Worm (Caenorhabditis elegans): ENCODE measurements around the gene dnj-16.

Gene dnj-16

ce11 chrIII:4195306-4196008 is 4.5 kb downstream of the dnj-16 start (continued):
- TF ChIP-seq atf-7 (tag; optimal IDR thresholded peaks at IDR 0.05) (peak; percentile 84), dox-1 (GFP tag; IDR thresholded peaks at IDR 0.05) (peak; percentile 46), unc-62 (GFP tag; optimal IDR thresholded peaks at IDR 0.05) (no peak), mxl-1 (tag; optimal IDR thresholded peaks at IDR 0.05) (peak; percentile 11), ceh-58 (GFP tag; IDR thresholded peaks at IDR 0.05) (no peak), T07F8.4 (tag; optimal IDR thresholded peaks at IDR 0.05) (no peak), Y53F4B.3 (GFP tag; IDR thresholded peaks at IDR 0.05) (no peak), athp-1 (tag; optimal IDR thresholded peaks at IDR 0.05) (peak; percentile 68), F57C9.4 (tag; optimal IDR thresholded peaks at IDR 0.05) (peak; percentile 62), ceh-40 (GFP tag; IDR thresholded peaks at IDR 0.05) (peak; percentile 64; the same call in 1 of the 2 replicates), rcor-1 (GFP tag; IDR thresholded peaks at IDR 0.05) (no peak), C17E4.6 (GFP tag; IDR thresholded peaks at IDR 0.05) (no peak), bed-1 (GFP tag; IDR thresholded peaks at IDR 0.05) (no peak), cebp-1 (GFP tag; IDR thresholded peaks at IDR 0.05) (no peak), cebp-1 (tag; optimal IDR thresholded peaks at IDR 0.05) (peak; percentile 62), B0035.1 (tag; optimal IDR thresholded peaks at IDR 0.05) (no peak), ceh-91 (GFP tag; IDR thresholded peaks at IDR 0.05) (no peak), dpl-1 (GFP tag; optimal IDR thresholded peaks at IDR 0.05) (no peak), efl-1 (GFP tag; optimal IDR thresholded peaks at IDR 0.05) (no peak), ets-4 (GFP tag; optimal IDR thresholded peaks at IDR 0.05) (peak; percentile 11), lin-26 (GFP tag; IDR thresholded peaks at IDR 0.05) (peak; percentile 41; the same call in 1 of the 2 replicates), nfya-1 (tag; optimal IDR thresholded peaks at IDR 0.05; ENCODE audit: borderline replicate concordance, insufficient read depth) (no peak), egrh-3 (GFP tag; IDR thresholded peaks at IDR 0.05) (no peak), D2030.7 (GFP tag; IDR thresholded peaks at IDR 0.05) (0 out of 2 replicates have a peak, but pooled peaks have one; percentile 24), repo-1 (tag; optimal IDR thresholded peaks at IDR 0.05) (peak; percentile 86), Y79H2A.3 (GFP tag; conservative IDR thresholded peaks at IDR 0.05) (no peak), cebp-2 (GFP tag; IDR thresholded peaks at IDR 0.05) (no peak), ztf-25 (GFP tag; IDR thresholded peaks at IDR 0.05) (no peak), nhr-27 (tag; optimal IDR thresholded peaks at IDR 0.05) (no peak), rec-8 (tag; optimal IDR thresholded peaks at IDR 0.05) (peak in 1 of 2 experiments; percentile 29), zfh-2 (GFP tag; conservative IDR thresholded peaks at IDR 0.05) (no peak), T26A5.8 (tag; optimal IDR thresholded peaks at IDR 0.05) (no peak), tlf-1 (GFP tag; optimal IDR thresholded peaks at IDR 0.05) (peak; percentile 77), dpff-1 (tag; optimal IDR thresholded peaks at IDR 0.05) (peak; percentile 96), hmg-20 (GFP tag; IDR thresholded peaks at IDR 0.05) (peak; percentile 81), unc-130 (GFP tag; optimal IDR thresholded peaks at IDR 0.05) (no peak), hmg-1.2 (GFP tag; IDR thresholded peaks at IDR 0.05) (peak; percentile 36; the same call in 1 of the 2 replicates), nhr-120 (GFP tag; IDR thresholded peaks at IDR 0.05) (peak; percentile 93), gei-17 (GFP tag; optimal IDR thresholded peaks at IDR 0.05) (peak; percentile 73), ekl-4 (GFP tag; IDR thresholded peaks at IDR 0.05) (peak; percentile 83), lag-1 (GFP tag; IDR thresholded peaks at IDR 0.05) (no peak), ZK185.1 (tag; optimal IDR thresholded peaks at IDR 0.05; ENCODE audit: poor library complexity, severe bottlenecking) (peak; percentile 72), mes-4 (tag; optimal IDR thresholded peaks at IDR 0.05) (no peak), let-607 (tag; optimal IDR thresholded peaks at IDR 0.05) (peak; percentile 67 to 89), mcd-1 (GFP tag; IDR thresholded peaks at IDR 0.05) (0 out of 2 replicates have a peak, but pooled peaks have one; percentile 19), egl-44 (GFP tag; IDR thresholded peaks at IDR 0.05) (no peak), madf-10 (tag; optimal IDR thresholded peaks at IDR 0.05) (peak; percentile 33), hlh-12 (tag; optimal IDR thresholded peaks at IDR 0.05) (no peak)
